Worm (Caenorhabditis elegans): ENCODE results near the gene F01D5.5.

Gene F01D5.5

DNA sequence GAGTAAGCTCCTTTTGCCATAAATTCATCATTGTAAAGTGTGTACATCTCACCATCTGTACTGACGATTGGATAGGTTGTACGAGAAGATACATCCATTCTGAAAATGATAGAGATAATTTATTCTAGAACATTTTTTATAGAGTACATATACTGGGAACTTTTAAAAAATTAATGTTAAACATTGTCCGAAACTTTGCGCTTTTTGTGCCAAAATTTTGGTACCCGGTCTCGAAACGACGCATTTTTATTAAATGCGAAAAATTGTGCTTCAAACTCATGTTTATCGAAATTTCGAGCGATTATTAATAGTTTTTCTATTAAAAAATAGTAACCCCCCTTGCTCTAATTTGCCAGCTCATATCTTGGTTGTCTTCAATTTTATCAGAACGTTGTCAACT is 10.4 kb downstream of the F01D5.5 start, which contains the start of gene Y39G8B.5:
TSS of gene Y39G8B.5 (minus strand) at position 101 of the 400 bp plus-strand sequence.
- TF ChIP-seq unc-62 (GFP tag; optimal IDR thresholded peaks at IDR 0.05): no peak

DNA sequence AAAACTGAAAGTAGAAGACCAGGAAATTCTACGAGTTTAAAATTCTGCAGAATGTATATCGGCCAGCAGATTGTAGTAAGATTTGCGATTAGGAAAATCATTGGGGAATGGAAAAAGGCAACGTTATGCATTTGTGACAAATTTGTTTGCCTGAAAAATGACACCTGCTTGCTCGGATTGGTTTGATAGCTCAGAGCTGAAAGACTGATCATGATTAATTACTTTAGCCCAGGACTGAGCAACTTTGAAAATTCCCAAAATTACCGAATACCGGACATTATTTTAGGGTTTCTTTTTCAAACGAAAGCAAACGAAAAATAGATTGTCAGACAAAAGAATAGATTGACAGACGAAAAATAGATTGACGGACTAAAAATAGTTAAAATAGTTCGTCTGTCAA is 17.5 kb downstream of the F01D5.5 start, which contains the start of gene sre-47:
TSS of gene sre-47 (minus strand) at position 101 of the 400 bp plus-strand sequence.
- TF ChIP-seq unc-62 (GFP tag; optimal IDR thresholded peaks at IDR 0.05): no peak

DNA sequence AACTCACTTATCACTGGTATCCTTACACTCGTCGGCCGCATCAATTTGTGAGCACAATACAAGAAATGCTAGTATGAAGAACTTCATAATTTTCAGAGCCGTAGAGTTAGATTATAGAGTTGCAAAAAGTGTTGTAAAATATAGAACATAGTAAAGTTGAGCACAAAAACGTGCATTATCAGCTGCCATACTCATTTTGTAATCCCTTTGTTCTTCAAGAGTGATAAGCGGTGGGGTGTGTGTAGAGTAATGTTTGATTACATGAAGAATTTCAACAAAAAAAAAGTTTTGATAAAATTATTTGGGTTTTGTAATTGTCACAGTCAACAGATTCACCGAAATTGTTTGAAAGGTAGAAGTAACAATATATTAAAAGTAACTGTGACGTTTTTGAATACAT is 19.2 kb downstream of the F01D5.5 start, which contains the start of the genes Y39G8B.13 and Y39G8B.10:
TSS of gene Y39G8B.13 (minus strand) at position 125 of the 400 bp plus-strand sequence.
TSS of gene Y39G8B.10 (minus strand) at position 193 of the 400 bp plus-strand sequence.
- no peak for TF ChIP-seq unc-62 (GFP tag; optimal IDR thresholded peaks at IDR 0.05)

DNA sequence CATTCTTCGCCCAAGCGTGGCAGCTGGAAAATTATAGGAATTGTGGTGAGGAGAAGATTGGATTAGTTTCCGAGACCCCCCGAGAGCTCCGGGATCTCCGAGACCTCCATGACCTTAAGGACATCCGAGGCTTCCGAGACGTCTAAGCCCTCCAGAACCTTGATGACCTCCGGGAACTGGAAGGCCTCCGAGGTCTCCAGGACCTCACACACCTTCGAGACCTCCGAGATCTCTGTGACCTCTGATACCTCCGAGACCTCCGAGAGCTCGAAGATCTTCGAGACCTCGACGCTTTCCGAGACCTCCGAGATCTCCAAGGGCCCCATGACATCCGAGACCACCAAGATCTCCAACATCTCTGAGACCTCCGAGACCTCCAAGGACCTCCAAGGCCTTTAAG is 19.9 kb downstream of the F01D5.5 start:
- TF ChIP-seq unc-62 (GFP tag; optimal IDR thresholded peaks at IDR 0.05): no peak

DNA sequence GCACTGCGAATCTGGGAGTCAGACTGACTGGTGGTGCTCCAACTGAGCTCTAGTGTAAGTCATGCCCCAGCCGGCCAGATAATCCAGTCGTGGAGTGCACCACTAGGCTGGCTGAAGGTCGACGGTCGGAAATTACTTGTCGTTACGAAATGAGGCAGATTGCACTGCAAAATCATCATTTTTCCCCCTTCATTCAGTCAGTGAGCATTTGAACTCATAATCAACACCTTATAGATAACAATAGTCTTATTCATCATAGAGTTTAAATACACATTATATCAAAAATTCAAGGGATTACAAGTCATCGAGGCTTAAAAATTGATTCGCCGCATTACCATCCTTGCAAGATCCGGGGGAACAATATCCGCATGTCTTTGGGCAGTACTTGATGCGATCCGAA is 20.3 kb downstream of the F01D5.5 start:
- no peak for TF ChIP-seq unc-62 (GFP tag; optimal IDR thresholded peaks at IDR 0.05)

DNA sequence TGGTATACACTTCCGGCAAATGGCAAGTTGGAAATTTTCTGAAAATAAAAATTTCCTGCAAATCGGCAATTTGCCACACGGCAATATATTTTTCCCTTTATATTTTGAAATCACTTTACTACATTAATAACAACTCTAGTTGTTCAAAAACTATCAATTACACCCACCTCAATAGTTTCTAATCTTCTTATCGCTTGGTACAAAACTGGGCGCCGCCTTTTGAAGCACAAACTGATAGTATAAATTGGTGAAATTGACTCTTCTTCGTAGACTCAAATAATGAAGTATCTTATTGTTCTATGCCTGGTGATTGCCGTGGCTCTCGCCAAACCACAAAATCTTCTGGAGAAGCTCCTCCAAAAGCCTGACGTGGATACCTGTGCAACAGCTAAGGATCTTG is 21.0 kb downstream of the F01D5.5 start, which contains the start of gene Y39G8B.9:
TSS of gene Y39G8B.9 (plus strand) at position 269 of the 400 bp plus-strand sequence.
- no peak for TF ChIP-seq unc-62 (GFP tag; optimal IDR thresholded peaks at IDR 0.05)

DNA sequence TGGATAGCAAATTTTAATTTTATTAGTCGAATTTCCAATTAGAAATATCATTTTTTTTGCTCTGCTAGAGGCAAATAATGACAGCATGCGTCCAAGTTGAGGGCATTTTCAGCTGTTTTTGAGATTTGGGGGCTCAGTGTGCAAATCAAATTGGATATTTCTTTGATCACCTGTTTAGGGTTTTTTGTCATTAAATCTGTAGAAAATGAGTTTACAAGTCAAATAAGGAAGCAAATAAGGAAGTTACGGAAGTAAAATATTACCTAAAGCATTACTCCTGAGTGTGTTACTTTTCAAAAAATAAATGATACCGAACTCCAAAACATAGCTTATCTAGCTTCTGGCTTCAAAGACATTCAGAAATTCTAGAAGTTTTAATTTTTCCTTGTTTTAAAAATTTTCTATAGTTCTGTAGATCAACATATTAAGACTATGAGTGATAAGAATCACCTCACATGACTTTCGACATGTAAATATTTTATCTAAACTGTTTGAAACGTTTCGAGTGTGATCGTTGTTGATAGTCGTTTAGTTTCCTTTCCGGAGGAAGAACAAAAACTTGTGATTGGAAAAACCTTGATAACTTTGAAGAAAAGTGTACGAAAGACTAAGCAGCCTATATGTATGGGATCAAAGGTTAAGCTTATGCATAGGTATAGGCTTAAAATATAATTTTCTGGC is 22.1 kb downstream of the F01D5.5 start, which contains the start of gene sre-48:
TSS of gene sre-48 (minus strand) at position 51 of the 681 bp plus-strand sequence.
- TF ChIP-seq unc-62 (GFP tag; optimal IDR thresholded peaks at IDR 0.05): no peak

DNA sequence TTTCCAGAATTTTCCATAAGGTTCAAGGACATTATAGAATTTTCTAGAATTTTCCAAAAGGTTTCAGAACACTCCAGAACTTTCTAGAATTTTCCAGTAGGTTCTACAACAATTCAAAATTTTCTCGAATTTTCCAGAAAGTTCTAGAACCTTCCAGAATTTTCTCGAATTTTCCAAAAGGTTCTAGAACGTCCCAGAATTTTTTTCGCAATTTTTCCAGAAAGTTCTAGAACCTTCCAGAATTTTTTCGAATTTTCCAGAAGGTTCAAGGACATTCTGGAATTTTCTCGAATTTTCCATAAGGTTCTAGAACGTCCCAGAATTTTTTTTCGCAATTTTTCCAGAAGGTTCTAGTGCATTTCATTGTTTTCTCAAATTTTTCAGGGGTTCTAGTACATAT is 24.4 kb downstream of the F01D5.5 start:
- no peak for TF ChIP-seq unc-62 (GFP tag; optimal IDR thresholded peaks at IDR 0.05)

DNA sequence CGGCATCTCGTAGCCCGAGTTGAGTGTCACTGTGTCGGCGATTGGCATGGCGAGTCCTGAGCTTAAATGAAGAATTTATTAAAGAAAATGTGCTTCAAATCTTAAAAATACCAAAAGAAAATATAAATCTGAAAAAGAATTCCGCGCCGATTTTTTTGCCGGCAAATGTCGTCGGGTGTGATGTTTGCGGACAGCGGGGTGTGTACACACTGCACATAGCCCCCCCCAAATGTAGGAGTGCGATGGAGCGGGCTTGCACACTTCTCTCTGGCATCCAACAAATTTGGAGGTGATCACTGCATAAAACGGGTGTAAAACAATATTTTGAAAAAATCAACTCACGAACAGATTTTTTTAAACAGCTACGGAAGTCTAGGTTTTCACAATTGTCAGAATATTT is 25.9 kb downstream of the F01D5.5 start, which contains the start of gene Y39G8B.2:
TSS of gene Y39G8B.2 (minus strand) at position 61 of the 400 bp plus-strand sequence.
- TF ChIP-seq unc-62 (GFP tag; optimal IDR thresholded peaks at IDR 0.05): no peak

DNA sequence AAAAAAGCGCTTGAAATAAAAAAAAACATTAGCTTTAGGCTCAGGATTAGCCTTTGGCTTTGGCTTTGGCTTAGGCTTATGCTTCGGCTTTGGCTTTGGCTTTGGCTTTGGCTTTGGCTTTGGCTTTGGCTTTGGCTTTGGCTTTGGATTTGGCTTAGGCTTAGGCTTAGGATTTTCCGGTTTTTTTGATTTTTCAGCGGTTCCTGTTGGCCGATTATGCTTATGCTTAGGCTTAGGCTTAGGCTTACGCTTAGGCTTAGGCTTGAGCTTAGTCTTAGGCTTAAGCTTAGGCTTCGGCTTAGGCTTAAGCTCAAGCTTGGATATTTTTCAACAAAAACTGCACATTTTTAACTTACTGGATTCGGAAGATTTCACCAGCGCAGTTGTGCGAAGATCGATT is 28.0 kb downstream of the F01D5.5 start:
- no peak for TF ChIP-seq unc-62 (GFP tag; optimal IDR thresholded peaks at IDR 0.05)

DNA sequence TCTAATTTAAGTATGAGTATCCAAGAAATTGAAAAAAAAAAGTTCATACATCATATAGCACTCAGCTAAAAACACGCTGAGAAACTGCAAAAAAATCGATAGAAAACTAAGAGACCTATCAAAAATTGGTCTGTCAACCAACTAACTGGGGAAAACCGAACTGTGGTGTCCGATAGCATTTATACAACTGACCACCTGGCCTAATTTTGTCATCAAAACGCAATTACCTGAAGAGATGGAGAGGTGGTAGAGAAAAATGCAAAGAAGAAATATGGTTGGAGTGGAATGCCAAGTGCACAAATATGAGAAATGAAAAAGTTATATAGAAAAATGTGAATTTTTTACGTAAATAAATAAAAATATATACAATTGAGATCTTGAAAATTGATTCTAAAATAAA is 28.6 kb downstream of the F01D5.5 start, which contains the start of gene Y39G8B.1:
TSS of gene Y39G8B.1 (minus strand) at position 299 of the 400 bp plus-strand sequence.
- no peak for TF ChIP-seq unc-62 (GFP tag; optimal IDR thresholded peaks at IDR 0.05)

DNA sequence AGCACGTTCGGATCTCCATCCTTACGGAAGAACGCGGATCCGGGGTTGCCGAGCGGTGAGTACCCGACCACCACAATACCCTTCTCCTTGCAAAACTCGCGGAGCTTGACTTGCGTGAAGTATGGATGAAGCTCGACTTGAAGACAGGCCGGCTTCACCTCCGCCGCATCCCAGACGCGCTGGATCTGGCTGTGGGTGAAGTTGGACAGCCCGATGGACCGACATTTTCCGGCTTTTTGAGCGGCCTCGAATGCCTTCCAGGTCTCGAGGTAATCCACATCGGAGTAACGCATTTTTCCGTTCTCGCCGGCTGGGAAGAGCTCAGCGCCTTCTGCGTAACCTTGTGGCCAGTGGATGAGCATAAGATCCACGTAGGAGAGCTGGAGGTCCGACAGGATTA is 29.9 kb downstream of the F01D5.5 start:
- no peak for TF ChIP-seq unc-62 (GFP tag; optimal IDR thresholded peaks at IDR 0.05)

DNA sequence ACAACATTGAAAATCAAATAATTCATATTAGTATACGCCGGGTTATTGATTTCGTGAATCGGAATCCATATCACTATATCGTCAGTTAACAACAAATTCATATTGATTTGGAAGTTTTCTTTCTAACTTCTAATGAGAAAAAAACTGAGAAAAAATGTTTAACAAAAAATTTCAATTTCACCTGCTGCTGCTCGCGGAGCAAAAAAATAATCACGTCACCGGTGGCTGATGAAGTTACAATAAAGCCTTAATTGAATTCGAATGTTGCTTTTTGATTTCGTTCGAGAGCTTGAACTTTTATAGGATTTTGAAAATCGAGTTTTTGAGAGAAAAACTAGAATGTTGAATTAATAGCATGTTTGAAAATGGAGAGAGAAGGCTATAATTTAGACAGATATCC is 33.1 kb downstream of the F01D5.5 start, which contains the start of gene sre-43:
TSS of gene sre-43 (minus strand) at position 101 of the 400 bp plus-strand sequence.
- TF ChIP-seq unc-62 (GFP tag; optimal IDR thresholded peaks at IDR 0.05): no peak

DNA sequence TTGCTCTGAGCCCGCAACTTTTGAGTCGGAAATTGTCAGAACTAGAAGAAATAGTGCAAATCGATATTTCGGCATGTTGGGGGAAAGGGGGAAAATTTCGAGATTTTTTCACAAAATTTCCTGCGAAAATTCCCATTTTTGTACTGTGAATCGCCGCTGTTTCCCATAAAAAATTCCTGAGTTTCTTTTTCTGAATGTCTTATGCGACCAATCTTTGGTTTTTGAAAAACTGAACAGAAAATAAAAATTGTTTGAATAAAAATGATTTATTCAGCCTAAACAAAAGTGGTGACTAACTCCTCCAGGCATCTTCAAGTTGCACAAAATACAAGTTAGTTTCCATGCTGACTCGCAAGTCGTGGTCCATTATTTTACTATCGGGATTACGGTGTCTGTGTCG is 35.9 kb downstream of the F01D5.5 start, which contains the start of gene W07G1.7:
TSS of gene W07G1.7 (minus strand) at position 101 of the 400 bp plus-strand sequence.
- TF ChIP-seq unc-62 (GFP tag; optimal IDR thresholded peaks at IDR 0.05): no peak

DNA sequence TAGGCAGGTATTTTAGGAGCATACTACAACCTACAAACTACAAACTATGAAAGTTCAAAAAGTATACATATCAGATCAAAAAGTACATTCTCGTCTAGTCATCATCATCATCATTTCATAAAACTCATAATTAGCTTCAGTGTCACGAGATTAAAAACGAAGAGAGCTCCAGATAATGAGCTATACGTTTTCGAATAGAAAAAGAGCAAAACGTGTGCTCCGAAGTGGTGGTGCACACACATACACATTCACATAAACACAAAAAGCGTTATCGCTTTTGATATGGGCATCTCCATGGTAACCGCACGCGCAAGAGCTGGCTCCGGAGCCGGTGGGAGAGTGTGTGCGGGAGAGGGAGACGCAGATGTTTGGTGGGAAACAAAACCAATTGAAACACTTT is 37.8 kb downstream of the F01D5.5 start:
- no peak for TF ChIP-seq unc-62 (GFP tag; optimal IDR thresholded peaks at IDR 0.05)

DNA sequence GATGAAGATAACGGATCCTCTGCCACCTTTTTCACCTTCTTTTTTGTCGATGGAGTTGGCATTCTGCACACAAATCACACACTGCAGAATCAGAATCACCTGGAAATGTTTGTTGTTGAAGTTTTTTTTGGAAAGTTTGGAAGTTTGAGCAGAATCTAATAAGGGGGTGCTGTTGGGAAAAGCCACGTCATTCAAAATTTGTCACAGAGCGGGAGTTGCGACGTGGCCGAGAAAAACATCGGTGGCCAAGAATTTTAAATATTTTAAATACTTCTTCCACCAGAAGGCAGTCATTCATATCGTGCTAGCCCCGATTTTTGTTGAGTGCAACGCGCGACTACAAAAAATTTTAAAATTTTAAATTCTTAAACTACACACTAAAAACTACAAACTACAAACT is 39.8 kb downstream of the F01D5.5 start, which contains the start of gene rpi-1:
TSS of gene rpi-1 (minus strand) at position 101 of the 400 bp plus-strand sequence.
- TF ChIP-seq unc-62 (GFP tag; optimal IDR thresholded peaks at IDR 0.05): no peak

DNA sequence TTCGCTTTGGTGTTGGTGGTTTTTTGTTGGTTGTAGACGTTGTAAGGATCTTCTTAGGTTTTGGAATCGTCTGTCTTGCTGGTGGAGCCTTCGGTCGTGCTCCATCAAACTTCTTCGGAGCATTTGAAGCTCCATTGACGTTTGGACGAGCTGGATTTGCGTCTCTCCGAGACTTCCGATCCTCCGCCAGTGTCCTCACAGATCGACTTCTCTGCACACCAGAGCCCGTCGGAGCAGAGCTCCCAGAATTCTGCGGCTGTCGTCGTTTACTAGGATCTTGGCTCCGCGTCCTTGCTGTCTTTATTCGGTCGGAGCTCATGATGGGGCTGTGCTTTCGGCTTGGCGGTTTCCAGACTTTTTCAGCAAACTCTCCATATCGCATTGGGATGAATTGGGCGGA is 40.5 kb downstream of the F01D5.5 start:
- TF ChIP-seq unc-62 (GFP tag; optimal IDR thresholded peaks at IDR 0.05): no peak
